Worm (Caenorhabditis elegans) whole organism, L3 larva: ENCODE results near the gene srab-16.
A peak's percentile ranks its signal among the peaks of the same experiment; 100 is the strongest.

Experiments used
- aly-2 ChIP-seq: fragments of 150-350 bp; optimal IDR thresholded peaks from 2 replicates; lab custom pipeline; 2014; ENCODE audit warnings: missing biosample characterization, missing genetic modification characterization
- ama-1 ChIP-seq: fragments of 150-350 bp; optimal IDR thresholded peaks from 2 replicates; lab custom pipeline; 2018
- ceh-82 ChIP-seq: fragments of 150-350 bp; optimal IDR thresholded peaks from 2 replicates; lab custom pipeline; 2014; ENCODE audit warnings: missing biosample characterization, missing genetic modification characterization
- daf-12 ChIP-seq: fragments of 150-350 bp; optimal IDR thresholded peaks from 2 replicates; lab custom pipeline; 2014; ENCODE audit warnings: missing biosample characterization, missing genetic modification reagents, missing genetic modification characterization
- elt-1 ChIP-seq: fragments of 150-350 bp; optimal IDR thresholded peaks from 2 replicates; lab custom pipeline; 2014; ENCODE audit warnings: missing biosample characterization, missing genetic modification characterization
- nhr-237 ChIP-seq: fragments of 150-350 bp; optimal IDR thresholded peaks from 2 replicates; lab custom pipeline; 2014; ENCODE audit warnings: missing biosample characterization, missing genetic modification characterization
- zag-1 ChIP-seq: fragments of 150-350 bp; optimal IDR thresholded peaks from 2 replicates; lab custom pipeline; 2014; ENCODE audit warnings: missing biosample characterization, missing genetic modification characterization

DNA sequence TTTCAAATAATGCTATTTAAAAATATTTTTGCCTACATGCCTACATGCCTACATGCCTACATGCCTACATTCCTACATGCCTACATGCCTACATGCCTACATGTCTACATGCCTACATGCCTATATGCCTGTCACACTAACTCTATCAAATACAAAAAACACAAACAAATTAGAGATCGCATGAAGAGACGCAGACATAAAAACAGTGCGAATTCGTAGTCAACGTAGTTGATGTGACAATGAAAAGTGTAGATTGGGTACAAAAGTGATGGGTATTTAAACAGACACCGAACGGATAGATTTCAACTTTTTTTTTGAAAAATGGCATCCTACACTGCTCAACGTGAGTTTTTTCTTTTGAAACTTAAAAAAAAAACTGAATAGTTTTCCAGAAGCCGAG, 5.2 kb upstream of the srab-16 start, which contains the start of gene R09E12.9:
- TF ChIP-seq elt-1 (tag; lab: Kevin White, UChicago) (peak; percentile 50), ama-1 (lab: Kevin White, UChicago) (no peak), ceh-82 (tag; lab: Kevin White, UChicago) (no peak), nhr-237 (tag; lab: Kevin White, UChicago) (no peak), daf-12 (tag; lab: Kevin White, UChicago) (no peak), aly-2 (no peak), zag-1 (tag; lab: Kevin White, UChicago) (no peak)
